Fruit fly (Drosophila melanogaster) whole organism, wandering third instar larva: ENCODE data around the gene CG13842.

Experiments
- Abd-B ChIP-seq: fragments of >200 bp; optimal IDR thresholded peaks from 2 replicates; lab custom pipeline; 2017; ENCODE audit warnings: missing biosample characterization, missing genetic modification characterization
- CG32264 ChIP-seq: fragments of 200-800 bp; sonication (Bioruptor generic); optimal IDR thresholded peaks from 2 replicates; lab custom pipeline; 2016; ENCODE audit warnings: missing biosample characterization, missing genetic modification characterization
- CG9705 ChIP-seq: fragments of 200-800 bp; sonication (Bioruptor generic); optimal IDR thresholded peaks from 2 replicates; lab custom pipeline; 2018; ENCODE audit warnings: missing biosample characterization, mild to moderate bottlenecking, missing genetic modification characterization
- CrebA ChIP-seq: fragments of 200-800 bp; sonication (Bioruptor generic); optimal IDR thresholded peaks from 2 replicates; lab custom pipeline; 2016; ENCODE audit warnings: missing biosample characterization, mild to moderate bottlenecking, missing genetic modification characterization, borderline replicate concordance
- Dif ChIP-seq: fragments of 200-275, 200-300 bp; sonication (Bioruptor generic); optimal IDR thresholded peaks from 2 replicates; lab custom pipeline; 2018; ENCODE audit warnings: missing biosample characterization, missing genetic modification characterization; ENCODE audit not compliant: partially characterized antibody
- GATAd ChIP-seq: sonication (Bioruptor generic); optimal IDR thresholded peaks from 2 replicates; lab custom pipeline; 2016; ENCODE audit warnings: missing biosample characterization, missing genetic modification characterization
- HLH106 ChIP-seq: fragments of 200-800 bp; optimal IDR thresholded peaks from 3 replicates; lab custom pipeline; 2019; ENCODE audit warnings: missing biosample characterization, mild to moderate bottlenecking, missing genetic modification characterization, moderate library complexity
- Hnf4 ChIP-seq: fragments of 200-800 bp; sonication (Bioruptor generic); optimal IDR thresholded peaks from 2 replicates; lab custom pipeline; 2016; ENCODE audit warnings: missing biosample characterization, mild to moderate bottlenecking, missing genetic modification characterization
- Hr78 ChIP-seq: fragments of >200 bp; optimal IDR thresholded peaks from 2 replicates; lab custom pipeline; 2017; ENCODE audit warnings: missing biosample characterization, missing genetic modification characterization
- Hr83 ChIP-seq: fragments of 200-300 bp; sonication (Bioruptor generic); optimal IDR thresholded peaks from 2 replicates; lab custom pipeline; 2016; ENCODE audit warnings: missing biosample characterization, mild to moderate bottlenecking, missing genetic modification characterization, moderate library complexity; ENCODE audit not compliant: poor library complexity, severe bottlenecking
- Jra ChIP-seq: sonication (Bioruptor generic); optimal IDR thresholded peaks from 2 replicates; lab custom pipeline; 2016; ENCODE audit warnings: missing biosample characterization, missing genetic modification characterization
- OdsH ChIP-seq: fragments of 200-800 bp; sonication (Bioruptor generic); optimal IDR thresholded peaks from 2 replicates; lab custom pipeline; 2016; ENCODE audit warnings: missing biosample characterization, mild to moderate bottlenecking, missing genetic modification characterization
- Rel ChIP-seq, 2 experiments: fragments of 200-800 bp; sonication (Bioruptor generic) in 1 of 2; optimal IDR thresholded peaks; 2 replicates in 1 of 2; 3 replicates in 1 of 2; lab custom pipeline; 2016 to 2019; ENCODE audit warnings: mild to moderate bottlenecking in 2 of 2, missing biosample characterization in 2 of 2, missing genetic modification characterization in 2 of 2, moderate library complexity in 1 of 2
- Sp1 ChIP-seq: fragments of 200-800 bp; sonication (Bioruptor generic); optimal IDR thresholded peaks from 3 replicates; lab custom pipeline; 2019; ENCODE audit warnings: missing biosample characterization, mild to moderate bottlenecking, missing genetic modification characterization, moderate library complexity
- Vsx2 ChIP-seq: fragments of 200-300, 225-300 bp; sonication (Bioruptor generic); optimal IDR thresholded peaks from 2 replicates; lab custom pipeline; 2018; ENCODE audit warnings: missing biosample characterization, missing genetic modification characterization; ENCODE audit not compliant: partially characterized antibody
- br ChIP-seq: fragments of 200-800 bp; sonication (Bioruptor generic); optimal IDR thresholded peaks from 2 replicates; lab custom pipeline; 2016; ENCODE audit warnings: missing biosample characterization, missing genetic modification characterization
- dl ChIP-seq, 2 experiments: fragments of 175-275, 200-275 bp in 1 of 2; fragments of 200-275 bp in 1 of 2; sonication (Bioruptor generic); optimal IDR thresholded peaks; lab custom pipeline; 2018; ENCODE audit warnings: mild to moderate bottlenecking in 2 of 2, missing biosample characterization in 2 of 2, missing genetic modification characterization in 2 of 2, moderate library complexity in 2 of 2; ENCODE audit not compliant: partially characterized antibody in 2 of 2, insufficient read depth in 1 of 2
- dmrt93B ChIP-seq: fragments of 200-800 bp; sonication (Bioruptor generic); optimal IDR thresholded peaks from 2 replicates; lab custom pipeline; 2018; ENCODE audit warnings: missing biosample characterization, mild to moderate bottlenecking, missing genetic modification characterization
- dsf ChIP-seq: sonication (Bioruptor generic); optimal IDR thresholded peaks from 2 replicates; lab custom pipeline; 2016; ENCODE audit warnings: missing biosample characterization, missing genetic modification characterization, borderline replicate concordance
- ey ChIP-seq: fragments of 200-800 bp; sonication (Bioruptor generic); optimal IDR thresholded peaks from 2 replicates; lab custom pipeline; 2016; ENCODE audit warnings: missing biosample characterization, missing genetic modification characterization
- foxo ChIP-seq, 2 experiments: fragments of 200-800 bp; sonication (Bioruptor generic); optimal IDR thresholded peaks; 2 replicates in 1 of 2; 3 replicates in 1 of 2; lab custom pipeline; 2016 to 2017; ENCODE audit warnings: missing biosample characterization in 2 of 2, missing genetic modification characterization in 2 of 2
- fru ChIP-seq: fragments of 200-800 bp; sonication (Bioruptor generic); optimal IDR thresholded peaks from 3 replicates; lab custom pipeline; 2016; ENCODE audit warnings: missing biosample characterization, mild to moderate bottlenecking, missing genetic modification characterization
- h ChIP-seq: fragments of 200-800 bp; sonication (Bioruptor generic); optimal IDR thresholded peaks from 3 replicates; lab custom pipeline; 2016; ENCODE audit warnings: missing biosample characterization, mild to moderate bottlenecking, missing genetic modification characterization
- jim ChIP-seq: fragments of 175-275, 200-325 bp; sonication (Bioruptor generic); optimal IDR thresholded peaks from 2 replicates; lab custom pipeline; 2016; ENCODE audit warnings: missing biosample characterization, mild to moderate bottlenecking, missing genetic modification characterization
- lola ChIP-seq: fragments of >200 bp; optimal IDR thresholded peaks from 2 replicates; lab custom pipeline; 2017; ENCODE audit warnings: missing biosample characterization, missing genetic modification characterization
- pan ChIP-seq: fragments of >200 bp; optimal IDR thresholded peaks from 2 replicates; lab custom pipeline; 2017
- psq ChIP-seq: fragments of 200-800 bp; sonication (Bioruptor generic); optimal IDR thresholded peaks from 3 replicates; lab custom pipeline; 2017; ENCODE audit warnings: missing biosample characterization, mild to moderate bottlenecking, missing genetic modification characterization, moderate library complexity
- rgr ChIP-seq: fragments of 200-800 bp; sonication (Bioruptor generic); optimal IDR thresholded peaks from 3 replicates; lab custom pipeline; 2016; ENCODE audit warnings: missing biosample characterization, mild to moderate bottlenecking, missing genetic modification characterization
- sage ChIP-seq: fragments of 200-800 bp; sonication (Bioruptor generic); optimal IDR thresholded peaks from 2 replicates; lab custom pipeline; 2016; ENCODE audit warnings: missing biosample characterization, mild to moderate bottlenecking, missing genetic modification characterization
- sv ChIP-seq: fragments of 200-800 bp; sonication (Bioruptor generic); optimal IDR thresholded peaks from 3 replicates; lab custom pipeline; 2016; ENCODE audit warnings: missing biosample characterization, missing genetic modification characterization
- tai ChIP-seq: sonication (Bioruptor generic); optimal IDR thresholded peaks from 2 replicates; lab custom pipeline; 2016; ENCODE audit warnings: missing biosample characterization, missing genetic modification characterization
- usp ChIP-seq: fragments of >200 bp; optimal IDR thresholded peaks from 2 replicates; lab custom pipeline; 2017; ENCODE audit warnings: missing biosample characterization, missing genetic modification characterization
- woc ChIP-seq: sonication (Bioruptor generic); optimal IDR thresholded peaks from 2 replicates; lab custom pipeline; 2016; ENCODE audit warnings: missing biosample characterization, mild to moderate bottlenecking, missing genetic modification characterization

CG13842 gene

dm6 chr3R:22686336-22686874, 20.7 kb downstream of the CG13842 start, which contains the start of the genes Gclm and CG17625 (continued):
- TF ChIP-seq foxo (GFP tag; optimal IDR thresholded peaks at IDR 0.05; lab: Kevin White, UChicago) (peak in 1 of 2 experiments; percentile 55), pan (lab: Kevin White, UChicago) (no peak), fru (GFP tag; lab: Kevin White, UChicago) (peak; percentile 48), dsf (GFP tag; lab: Kevin White, UChicago) (peak; percentile 34), lola (GFP tag; lab: Kevin White, UChicago) (no peak), dmrt93B (GFP tag; lab: Kevin White, UChicago) (no peak), Sp1 (GFP tag; lab: Kevin White, UChicago) (peak; percentile 59)
- TF ChIP-seq, all 38 proteins: peak for 16

- TF ChIP-seq foxo (GFP tag; optimal IDR thresholded peaks at IDR 0.05; lab: Kevin White, UChicago) (no peak), Abd-B (GFP tag; lab: Kevin White, UChicago) (no peak), dmrt93B (GFP tag; lab: Kevin White, UChicago) (no peak), psq (no peak)
- TF ChIP-seq, all 38 proteins: peak for 0
These were observed 22.2 kb downstream of the CG13842 start for dm6 chr3R:22684948-22685253.

DNA sequence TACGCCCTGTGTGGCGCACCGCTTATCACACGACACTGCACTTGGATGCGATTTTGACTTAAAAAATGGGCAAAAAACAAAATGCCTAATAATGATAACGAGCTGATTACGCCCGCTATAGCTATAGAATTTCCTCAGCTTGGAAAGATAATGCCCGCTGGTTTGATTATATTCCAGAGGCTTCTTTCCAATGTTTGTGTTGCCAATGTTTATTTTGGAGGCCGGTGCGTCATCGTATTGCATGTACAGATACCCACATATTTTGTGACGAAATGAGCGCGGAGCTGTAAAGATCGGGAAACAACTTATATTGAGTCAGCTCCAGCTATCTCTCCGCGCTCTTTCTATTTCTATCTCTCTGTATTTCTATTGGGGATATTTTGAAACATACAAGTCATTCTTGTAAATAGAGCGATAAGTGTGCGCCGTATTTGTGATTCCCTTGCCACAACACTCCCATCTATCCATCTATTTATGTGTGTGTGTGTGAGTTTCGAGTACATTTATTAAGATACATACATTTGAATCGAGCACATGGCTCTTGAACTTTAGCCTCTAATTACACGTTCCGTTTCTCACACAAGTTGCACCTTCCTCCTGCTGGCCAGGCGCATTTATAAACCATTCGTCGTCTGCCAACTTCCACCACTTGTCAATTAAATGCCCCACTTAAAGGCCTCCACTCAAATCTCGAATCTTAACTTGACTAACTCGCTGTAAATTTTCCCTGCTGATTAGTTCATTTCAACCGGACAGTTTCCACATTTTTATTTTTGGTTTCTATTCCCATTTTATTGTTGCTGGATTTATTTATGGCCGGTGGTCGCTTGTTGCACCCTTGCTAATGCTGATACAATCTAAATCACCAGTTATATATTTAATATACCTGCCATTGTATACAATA, 22.8 kb downstream of the CG13842 start:
- TF ChIP-seq usp (GFP tag; lab: Kevin White, UChicago): no peak
- no peak for TF ChIP-seq Hr78 (GFP tag; lab: Kevin White, UChicago)
- TF ChIP-seq jim: no peak
- TF ChIP-seq CG32264: no peak
- TF ChIP-seq Rel (GFP tag; optimal IDR thresholded peaks at IDR 0.05; lab: Kevin White, UChicago): no peak
- TF ChIP-seq Rel (tag; optimal IDR thresholded peaks at IDR 0.05; lab: Kevin White, UChicago): peak; percentile 75
- no peak for TF ChIP-seq Sp1 (GFP tag; lab: Kevin White, UChicago)
- peak in 1 of 2 experiments; percentile 33 for TF ChIP-seq foxo (GFP tag; optimal IDR thresholded peaks at IDR 0.05; lab: Kevin White, UChicago)
- TF ChIP-seq h (GFP tag; lab: Kevin White, UChicago): peak; percentile 31
- no peak for TF ChIP-seq pan (lab: Kevin White, UChicago)
- no peak for TF ChIP-seq lola (GFP tag; lab: Kevin White, UChicago)
- TF ChIP-seq sage (GFP tag; lab: Kevin White, UChicago): no peak
- no peak for TF ChIP-seq rgr (GFP tag; lab: Kevin White, UChicago)
- TF ChIP-seq CrebA: no peak
- no peak for TF ChIP-seq GATAd (GFP tag; lab: Kevin White, UChicago)
- TF ChIP-seq woc (GFP tag; lab: Kevin White, UChicago): no peak
- no peak for TF ChIP-seq Dif
- peak; percentile 10 for TF ChIP-seq CG9705 (GFP tag; lab: Kevin White, UChicago)
- peak; percentile 17 for TF ChIP-seq Jra (GFP tag; lab: Kevin White, UChicago)
- no peak for TF ChIP-seq Vsx2 (GFP tag; lab: Kevin White, UChicago)
- TF ChIP-seq tai: no peak
- no peak for TF ChIP-seq Hnf4
- no peak for TF ChIP-seq dl (GFP tag; optimal IDR thresholded peaks at IDR 0.05; lab: Kevin White, UChicago; ENCODE audit: insufficient read depth in 1 of 2, partially characterized antibody in 2 of 2)
- TF ChIP-seq Hr83 (GFP tag; lab: Kevin White, UChicago): no peak

dm6 chr3R:22675447-22675846, 31.6 kb downstream of the CG13842 start:
- TF ChIP-seq Sp1 (GFP tag; lab: Kevin White, UChicago) (no peak), Rel (GFP tag; optimal IDR thresholded peaks at IDR 0.05; lab: Kevin White, UChicago) (no peak), Rel (tag; optimal IDR thresholded peaks at IDR 0.05; lab: Kevin White, UChicago) (no peak), dsf (GFP tag; lab: Kevin White, UChicago) (no peak), GATAd (GFP tag; lab: Kevin White, UChicago) (no peak)
- TF ChIP-seq, all 38 proteins: peak for 0

DNA sequence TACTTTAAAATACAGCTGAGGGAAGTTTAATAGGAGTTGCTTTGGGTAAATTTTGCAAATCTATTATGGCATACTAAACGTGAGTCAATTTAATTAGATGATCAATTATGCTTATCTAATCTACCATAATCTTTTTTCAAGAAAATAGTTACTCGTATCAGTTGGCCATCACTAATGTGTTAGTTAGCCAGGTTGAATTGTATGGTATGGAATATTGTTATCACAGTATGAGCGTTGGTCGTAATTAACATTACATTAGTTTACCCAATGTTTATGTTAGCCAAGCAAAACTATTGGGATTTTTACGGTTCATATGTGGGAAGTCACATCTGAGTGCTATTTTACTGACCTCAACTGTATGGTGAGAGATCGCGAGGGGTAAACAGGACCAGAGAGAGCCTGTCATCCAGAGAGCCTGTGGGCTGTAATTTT, 33.5 kb downstream of the CG13842 start:
- TF ChIP-seq br (GFP tag; lab: Kevin White, UChicago) (peak; percentile 82), foxo (GFP tag; optimal IDR thresholded peaks at IDR 0.05; lab: Kevin White, UChicago) (peak in 1 of 2 experiments; percentile 80), CG32264 (peak; percentile 7), rgr (GFP tag; lab: Kevin White, UChicago) (peak; percentile 56), dsf (GFP tag; lab: Kevin White, UChicago) (no peak), sv (peak; percentile 42), HLH106 (tag; lab: Kevin White, UChicago) (peak; percentile 73), CG9705 (GFP tag; lab: Kevin White, UChicago) (peak; percentile 37), Hr78 (GFP tag; lab: Kevin White, UChicago) (no peak), fru (GFP tag; lab: Kevin White, UChicago) (peak; percentile 83), Sp1 (GFP tag; lab: Kevin White, UChicago) (peak; percentile 74), woc (GFP tag; lab: Kevin White, UChicago) (peak; percentile 80), h (GFP tag; lab: Kevin White, UChicago) (peak; percentile 78), OdsH (GFP tag; lab: Kevin White, UChicago) (peak; percentile 70), psq (peak; percentile 60), dmrt93B (GFP tag; lab: Kevin White, UChicago) (peak; percentile 56), ey (GFP tag; lab: Kevin White, UChicago) (peak; percentile 67), dl (GFP tag; optimal IDR thresholded peaks at IDR 0.05; lab: Kevin White, UChicago; ENCODE audit: insufficient read depth in 1 of 2, partially characterized antibody in 2 of 2) (no peak), sage (GFP tag; lab: Kevin White, UChicago) (no peak)
- TF ChIP-seq, all 38 proteins: peak for 15
